Worm (Caenorhabditis elegans): ENCODE data around the gene dur-1.

dur-1 gene

DNA sequence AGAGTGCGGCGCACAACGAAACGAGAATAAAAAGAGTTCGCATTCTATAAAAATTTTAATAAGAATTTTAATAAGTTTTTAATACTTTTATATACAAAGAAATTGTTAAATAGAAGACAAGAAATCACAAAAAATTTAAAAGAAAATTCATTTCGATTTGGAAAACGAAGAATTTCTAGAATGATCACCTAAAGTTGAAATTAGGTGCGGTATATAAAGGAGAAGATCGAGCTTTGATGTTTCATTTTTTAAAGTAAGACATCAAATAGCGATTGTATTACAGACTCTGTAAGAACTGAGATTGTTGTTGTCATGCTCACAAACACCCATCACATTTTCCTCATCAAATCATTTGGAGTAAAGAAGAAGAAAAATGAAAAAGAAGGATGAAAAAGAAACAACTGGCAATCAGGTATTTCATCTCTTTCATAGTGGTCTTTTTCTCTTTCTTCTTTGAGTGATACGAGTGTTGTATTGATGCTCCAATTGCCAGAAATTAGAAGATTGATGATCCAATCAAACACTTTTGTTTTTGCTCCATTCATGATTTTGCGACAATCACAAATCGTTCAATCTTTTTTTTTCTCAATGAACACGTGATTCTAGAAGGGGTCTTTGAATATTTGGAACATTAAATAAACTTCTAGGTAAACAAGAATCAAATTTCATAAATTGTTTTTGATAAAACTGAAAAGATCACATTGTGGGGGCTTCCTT, at the start of gene dur-1:
Gene dur-1, minus strand, starts transcription at position 51 of the 717 bp plus-strand sequence.
- no peak for TF ChIP-seq unc-62 (GFP tag; optimal IDR thresholded peaks at IDR 0.05)

ce11 chrIV:9977602-9978172, 49.7 kb upstream of the dur-1 start, which contains the start of gene dhp-2:
dhp-2 (plus strand) TSS chrIV:9978122.
- TF ChIP-seq unc-62 (GFP tag; optimal IDR thresholded peaks at IDR 0.05) = no peak

DNA sequence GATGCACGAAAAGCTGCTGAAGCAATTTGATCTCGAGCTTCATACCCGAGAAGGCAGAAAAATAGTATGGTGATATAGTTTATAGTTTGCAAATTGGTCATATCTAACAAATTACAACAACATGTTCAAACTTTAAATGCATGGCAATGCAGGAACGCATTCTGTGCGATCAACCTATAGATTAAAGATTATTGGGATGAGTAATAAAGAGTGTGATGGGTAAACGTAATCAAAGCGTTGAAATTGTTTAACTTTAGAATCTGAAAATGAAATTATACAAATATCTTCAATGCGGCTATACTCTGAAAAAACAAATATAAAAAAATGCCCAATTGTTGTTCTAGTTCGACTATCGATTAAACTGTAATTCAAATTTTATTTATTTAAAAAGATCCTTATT, 48.3 kb upstream of the dur-1 start, which contains the start of gene C47E12.14:
Gene C47E12.14, minus strand, starts transcription at position 101 of the 400 bp plus-strand sequence.
- TF ChIP-seq unc-62 (GFP tag; optimal IDR thresholded peaks at IDR 0.05) = no peak

DNA sequence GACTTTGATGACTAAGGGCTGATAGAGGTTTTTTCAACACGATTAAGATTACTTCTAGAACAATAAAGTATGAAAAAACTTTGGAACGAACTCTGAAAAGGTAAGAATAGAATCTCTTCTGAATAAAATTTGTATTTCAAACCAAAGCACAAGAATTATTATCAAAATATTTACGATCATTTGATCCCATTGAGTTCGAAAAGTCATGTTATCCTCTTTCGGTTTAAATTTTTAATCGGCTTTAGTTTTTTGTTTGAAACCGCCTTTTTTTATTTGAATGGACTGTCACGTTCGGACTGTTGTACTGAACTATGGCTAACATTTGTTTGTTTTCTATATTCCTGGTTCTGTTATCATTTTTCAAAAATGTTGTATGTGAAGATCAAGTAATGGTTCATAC, 46.4 kb upstream of the dur-1 start, which contains the start of gene C47E12.9:
Gene C47E12.9, plus strand, starts transcription at position 301 of the 400 bp plus-strand sequence.
- no peak for TF ChIP-seq unc-62 (GFP tag; optimal IDR thresholded peaks at IDR 0.05)

ce11 chrIV:9972629-9973028, 44.6 kb upstream of the dur-1 start, which contains the start of the genes C47E12.12 and C47E12.10:
C47E12.12 (minus strand) TSS chrIV:9972729.
C47E12.10 (plus strand) TSS chrIV:9972800.
- no peak for TF ChIP-seq unc-62 (GFP tag; optimal IDR thresholded peaks at IDR 0.05)

DNA sequence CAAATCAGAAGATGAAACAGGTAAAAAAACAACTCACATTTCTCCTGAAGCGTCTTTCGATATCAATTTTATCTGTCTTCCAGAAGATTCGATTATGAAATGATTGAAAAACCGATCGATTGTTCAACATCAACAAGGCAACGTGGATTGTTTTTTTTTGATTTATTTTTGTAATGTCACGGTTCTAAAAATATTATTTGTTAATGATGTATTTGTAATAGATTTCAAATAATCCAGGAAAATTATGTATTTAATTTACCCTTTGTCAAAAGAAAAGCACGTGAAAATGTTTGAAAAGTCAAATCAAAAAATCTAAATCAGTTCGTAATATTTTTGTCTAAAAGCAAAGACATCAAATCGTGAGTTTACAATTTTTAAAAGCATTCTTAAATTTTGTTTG, 41.1 kb upstream of the dur-1 start, which contains the start of the genes kin-5 and C47E12.11:
Gene kin-5, minus strand, starts transcription at position 101 of the 400 bp plus-strand sequence.
Gene C47E12.11, plus strand, starts transcription at position 320 of the 400 bp plus-strand sequence.
- TF ChIP-seq unc-62 (GFP tag; optimal IDR thresholded peaks at IDR 0.05) = no peak

- TF ChIP-seq unc-62 (GFP tag; optimal IDR thresholded peaks at IDR 0.05) = no peak
These were observed 35.9 kb upstream of the dur-1 start, which contains the start of gene T13H10.2 for ce11 chrIV:9963945-9964344. T13H10.2 (plus strand) TSS chrIV:9964245.

DNA sequence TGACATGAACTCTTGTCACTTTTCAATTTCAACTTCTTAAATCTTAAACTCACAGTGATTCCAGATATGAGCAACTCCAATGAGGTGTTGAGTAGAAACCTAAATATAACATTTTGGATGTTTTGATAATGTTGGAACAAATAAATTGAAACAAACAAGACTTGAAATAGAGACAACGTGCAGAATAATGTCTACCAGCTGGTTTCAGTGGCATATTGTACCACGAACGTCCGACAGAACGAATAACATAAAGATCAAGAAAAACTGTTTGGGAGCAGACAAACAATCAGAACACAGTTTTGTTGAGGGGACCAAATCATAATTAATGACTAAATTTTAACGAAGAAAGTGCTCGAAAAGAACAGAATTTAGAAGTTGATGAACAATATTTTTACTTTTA, 25.3 kb upstream of the dur-1 start, which contains the start of gene gon-1:
Gene gon-1, minus strand, starts transcription at position 101 of the 400 bp plus-strand sequence.
- no peak for TF ChIP-seq unc-62 (GFP tag; optimal IDR thresholded peaks at IDR 0.05)

- TF ChIP-seq unc-62 (GFP tag; optimal IDR thresholded peaks at IDR 0.05) = no peak
These were observed 20.0 kb upstream of the dur-1 start for ce11 chrIV:9948035-9948434.

- no peak for TF ChIP-seq unc-62 (GFP tag; optimal IDR thresholded peaks at IDR 0.05)
These were observed 16.2 kb upstream of the dur-1 start for ce11 chrIV:9944279-9944678.

ce11 chrIV:9943214-9943613, 15.2 kb upstream of the dur-1 start:
- TF ChIP-seq unc-62 (GFP tag; optimal IDR thresholded peaks at IDR 0.05) = no peak

ce11 chrIV:9933580-9933979, 5.5 kb upstream of the dur-1 start, which contains the start of gene spe-29:
spe-29 (plus strand) TSS chrIV:9933880.
- TF ChIP-seq unc-62 (GFP tag; optimal IDR thresholded peaks at IDR 0.05) = no peak

ce11 chrIV:9932055-9932454, 4.0 kb upstream of the dur-1 start, which contains the start of the genes trmt-10A and F25H8.2:
trmt-10A (minus strand) TSS chrIV:9932213.
F25H8.2 (plus strand) TSS chrIV:9932235.
- TF ChIP-seq unc-62 (GFP tag; optimal IDR thresholded peaks at IDR 0.05) = no peak

- no peak for TF ChIP-seq unc-62 (GFP tag; optimal IDR thresholded peaks at IDR 0.05)
These were observed 3.6 kb downstream of the dur-1 start for ce11 chrIV:9924419-9924818.

DNA sequence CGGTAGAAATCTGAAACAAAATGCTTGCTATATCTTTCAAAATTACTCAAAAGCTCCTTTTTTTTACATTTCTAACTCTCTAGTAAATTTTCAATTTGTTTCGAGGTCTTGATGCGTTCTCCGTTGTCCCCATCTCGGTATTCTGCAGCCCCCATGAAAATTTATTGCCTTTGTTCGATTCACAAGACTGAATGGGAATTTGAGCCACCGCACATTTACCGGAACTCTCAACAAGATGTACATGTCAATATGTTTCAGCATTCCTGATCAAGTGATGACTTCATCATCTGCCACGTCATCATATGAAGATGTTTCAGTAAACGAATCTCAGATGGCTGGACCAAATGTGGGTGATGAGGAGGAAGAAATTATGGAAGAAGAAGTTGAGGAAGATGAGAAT, 7.6 kb downstream of the dur-1 start:
- TF ChIP-seq unc-62 (GFP tag; optimal IDR thresholded peaks at IDR 0.05) = no peak

ce11 chrIV:9918021-9918420, 10.0 kb downstream of the dur-1 start:
- no peak for TF ChIP-seq unc-62 (GFP tag; optimal IDR thresholded peaks at IDR 0.05)
